Fruit fly (Drosophila melanogaster) whole organism, embryonic: Measurements from ENCODE around the gene MED18.

ENCODE experiments used
- Ada2b ChIP-seq: fragments of 200-800 bp; sonication (Bioruptor generic); IDR thresholded peaks from 2 replicates; pipeline ENCODE4 v1.3.6; 2022; ENCODE audit warnings: missing biosample characterization, missing genetic modification characterization
- Aef1 ChIP-seq: fragments of 200-800 bp; sonication (Bioruptor generic); IDR thresholded peaks from 3 replicates; pipeline ENCODE4 v1.3.6; 2022; ENCODE audit warnings: missing biosample characterization, missing genetic modification characterization
- Awh ChIP-seq: fragments of 200-800 bp; sonication (Bioruptor generic); IDR thresholded peaks from 2 replicates; pipeline ENCODE4, ENCODE4 v1.3.6; 2022; ENCODE audit warnings: missing biosample characterization, missing genetic modification characterization
- B-H2 ChIP-seq: fragments of 200-800 bp; sonication (Bioruptor generic); optimal IDR thresholded peaks from 2 replicates; lab custom pipeline; 2018; ENCODE audit warnings: missing biosample characterization, mild to moderate bottlenecking, missing genetic modification characterization
- C15 ChIP-seq: fragments of 200-800 bp; sonication (Bioruptor generic); IDR thresholded peaks from 3 replicates; pipeline ENCODE4 v1.3.6; 2022; ENCODE audit warnings: missing biosample characterization, missing genetic modification characterization
- CG10565 ChIP-seq: fragments of 200-800 bp; sonication (Bioruptor generic); optimal IDR thresholded peaks from 3 replicates; lab custom pipeline; 2016; ENCODE audit warnings: missing biosample characterization, mild to moderate bottlenecking, missing genetic modification characterization
- CG10979 ChIP-seq: fragments of 200-800 bp; sonication (Bioruptor generic); optimal IDR thresholded peaks from 2 replicates; lab custom pipeline; 2018; ENCODE audit warnings: missing biosample characterization, mild to moderate bottlenecking, missing genetic modification characterization, moderate library complexity
- CG11247 ChIP-seq: fragments of 200-800 bp; sonication (Bioruptor generic); IDR thresholded peaks from 2 replicates; pipeline ENCODE4 v1.3.6; 2022; ENCODE audit warnings: missing biosample characterization, missing genetic modification characterization
- CG12155 ChIP-seq: fragments of 200-800 bp; sonication (Bioruptor generic); optimal IDR thresholded peaks from 3 replicates; lab custom pipeline; 2016; ENCODE audit warnings: missing biosample characterization, missing genetic modification characterization
- CG12659 ChIP-seq: fragments of 200-800 bp; sonication (Bioruptor generic); optimal IDR thresholded peaks from 3 replicates; lab custom pipeline; 2017; ENCODE audit warnings: mild to moderate bottlenecking, missing biosample characterization, missing genetic modification reagents, missing genetic modification characterization
- CG15479 ChIP-seq: fragments of 200-800 bp; sonication (Bioruptor generic); optimal IDR thresholded peaks from 3 replicates; lab custom pipeline; 2019; ENCODE audit warnings: missing biosample characterization, mild to moderate bottlenecking, missing genetic modification characterization, moderate library complexity
- CG17359 ChIP-seq: fragments of 200-800 bp; sonication (Bioruptor generic); optimal IDR thresholded peaks from 3 replicates; lab custom pipeline; 2018; ENCODE audit warnings: missing biosample characterization, mild to moderate bottlenecking, missing genetic modification characterization, moderate library complexity
- CG17568 ChIP-seq: fragments of 200-800 bp; sonication (Bioruptor generic); optimal IDR thresholded peaks from 2 replicates; lab custom pipeline; 2018; ENCODE audit warnings: missing biosample characterization, mild to moderate bottlenecking, missing genetic modification characterization, moderate library complexity
- CG17829 ChIP-seq: fragments of 200-800 bp; optimal IDR thresholded peaks from 2 replicates; lab custom pipeline; 2019; ENCODE audit warnings: missing biosample characterization, mild to moderate bottlenecking, missing genetic modification characterization, moderate library complexity
- CG17912 ChIP-seq: fragments of 200-800 bp; sonication (Bioruptor generic); optimal IDR thresholded peaks from 2 replicates; lab custom pipeline; 2018; ENCODE audit warnings: missing biosample characterization, mild to moderate bottlenecking, missing genetic modification characterization
- CG2120 ChIP-seq: fragments of 200-800 bp; sonication (Bioruptor generic); optimal IDR thresholded peaks from 3 replicates; lab custom pipeline; 2016; ENCODE audit warnings: missing biosample characterization, missing genetic modification characterization
- CG30403 ChIP-seq: fragments of 200-800 bp; sonication (Bioruptor generic); optimal IDR thresholded peaks from 3 replicates; lab custom pipeline; 2016; ENCODE audit warnings: missing biosample characterization, missing genetic modification characterization
- CG3407 ChIP-seq: fragments of 200-800 bp; sonication (Bioruptor generic); optimal IDR thresholded peaks from 2 replicates; lab custom pipeline; 2018; ENCODE audit warnings: missing biosample characterization, mild to moderate bottlenecking, missing genetic modification characterization
- CG3726 ChIP-seq: fragments of 200-800 bp; sonication (Bioruptor generic); IDR thresholded peaks from 3 replicates; pipeline ENCODE4, ENCODE4 v1.3.6; 2022; ENCODE audit warnings: missing biosample characterization, missing genetic modification characterization
- CG3995 ChIP-seq: fragments of 200-800 bp; sonication (Bioruptor generic); optimal IDR thresholded peaks from 3 replicates; lab custom pipeline; 2016; ENCODE audit warnings: missing biosample characterization, missing genetic modification characterization
- CG7271 ChIP-seq: fragments of 200-800 bp; sonication (Bioruptor generic); optimal IDR thresholded peaks from 2 replicates; lab custom pipeline; 2018; ENCODE audit warnings: missing biosample characterization, mild to moderate bottlenecking, missing genetic modification characterization, moderate library complexity
- CG7928 ChIP-seq: fragments of 200-800 bp; sonication (Bioruptor generic); optimal IDR thresholded peaks from 2 replicates; lab custom pipeline; 2017; ENCODE audit warnings: missing biosample characterization, mild to moderate bottlenecking, missing genetic modification characterization
- CG7987 ChIP-seq: fragments of 200-800 bp; sonication (Bioruptor generic); optimal IDR thresholded peaks from 2 replicates; lab custom pipeline; 2018; ENCODE audit warnings: missing biosample characterization, mild to moderate bottlenecking, missing genetic modification characterization, moderate library complexity
- CG9609 ChIP-seq: fragments of 200-800 bp; sonication (Bioruptor generic); optimal IDR thresholded peaks from 3 replicates; lab custom pipeline; 2016; ENCODE audit warnings: missing biosample characterization, missing genetic modification characterization
- CG9817 ChIP-seq: fragments of 200-800 bp; sonication (Bioruptor generic); optimal IDR thresholded peaks from 2 replicates; lab custom pipeline; 2018; ENCODE audit warnings: missing biosample characterization, mild to moderate bottlenecking, missing genetic modification characterization, moderate library complexity
- Chrac-16 ChIP-seq: fragments of 200-800 bp; sonication (Bioruptor generic); optimal IDR thresholded peaks from 3 replicates; lab custom pipeline; 2016; ENCODE audit warnings: missing biosample characterization, missing genetic modification characterization
- Dek ChIP-seq: fragments of 200-800 bp; sonication (Bioruptor generic); optimal IDR thresholded peaks from 3 replicates; lab custom pipeline; 2019; ENCODE audit warnings: missing biosample characterization, mild to moderate bottlenecking, missing genetic modification characterization, moderate library complexity
- E2f1 ChIP-seq: fragments of 200-800 bp; sonication (Bioruptor generic); IDR thresholded peaks from 2 replicates; pipeline ENCODE4 v1.3.6; 2022; ENCODE audit warnings: missing biosample characterization, missing genetic modification characterization
- GATAe ChIP-seq: fragments of 200-800 bp; sonication (Bioruptor generic); conservative IDR thresholded peaks from 2 replicates; pipeline ENCODE4 v1.3.6; 2022; ENCODE audit warnings: missing biosample characterization, missing genetic modification characterization
- Gsc ChIP-seq: fragments of 200-800 bp; sonication (Bioruptor generic); IDR thresholded peaks from 2 replicates; pipeline ENCODE4 v1.3.6; 2022; ENCODE audit warnings: missing biosample characterization, missing genetic modification characterization
- HLHmδ ChIP-seq: fragments of 200-800 bp; sonication (Bioruptor generic); optimal IDR thresholded peaks from 2 replicates; lab custom pipeline; 2018; ENCODE audit warnings: missing biosample characterization, mild to moderate bottlenecking, missing genetic modification characterization, moderate library complexity
- Hr39 ChIP-seq: fragments of >200 bp; optimal IDR thresholded peaks from 2 replicates; lab custom pipeline; 2017
- Hr78 ChIP-seq, 2 experiments: fragments of 200-800 bp in 1 of 2; fragments of >200 bp in 1 of 2; sonication (Bioruptor generic) in 1 of 2; optimal IDR thresholded peaks; 2 replicates each; lab custom pipeline; 2017 to 2019; ENCODE audit warnings: missing biosample characterization in 2 of 2, missing genetic modification characterization in 2 of 2, mild to moderate bottlenecking in 1 of 2, moderate library complexity in 1 of 2
- Lhr ChIP-seq: fragments of 200-800 bp; sonication (Bioruptor generic); optimal IDR thresholded peaks from 3 replicates; lab custom pipeline; 2017; ENCODE audit warnings: mild to moderate bottlenecking, missing biosample characterization, missing genetic modification reagents, missing genetic modification characterization
- Mrtf ChIP-seq: fragments of 200-800 bp; sonication (Bioruptor generic); IDR thresholded peaks from 3 replicates; pipeline ENCODE4 v1.3.6; 2022; ENCODE audit warnings: missing biosample characterization, missing genetic modification characterization
- Oli ChIP-seq: fragments of 200-800 bp; sonication (Bioruptor generic); optimal IDR thresholded peaks from 2 replicates; lab custom pipeline; 2018; ENCODE audit warnings: missing biosample characterization, mild to moderate bottlenecking, missing genetic modification characterization, moderate library complexity
- Spps ChIP-seq: fragments of 200-800 bp; sonication (Bioruptor generic); optimal IDR thresholded peaks from 2 replicates; lab custom pipeline; 2018; ENCODE audit warnings: missing biosample characterization, mild to moderate bottlenecking, missing genetic modification characterization
- ab ChIP-seq: fragments of 200-800 bp; sonication (Bioruptor generic); optimal IDR thresholded peaks from 2 replicates; lab custom pipeline; 2016; ENCODE audit warnings: missing biosample characterization, missing genetic modification characterization
- br ChIP-seq: fragments of >200 bp; optimal IDR thresholded peaks from 2 replicates; lab custom pipeline; 2017
- dimm ChIP-seq: fragments of 200-800 bp; sonication (Bioruptor generic); IDR thresholded peaks from 2 replicates; pipeline ENCODE4 v1.3.6; 2022; ENCODE audit warnings: missing biosample characterization, missing genetic modification characterization
- gro ChIP-seq: fragments of 200-800 bp; sonication (Bioruptor generic); optimal IDR thresholded peaks from 2 replicates; lab custom pipeline; 2016; ENCODE audit warnings: missing biosample characterization, missing genetic modification characterization
- ham ChIP-seq: fragments of 200-800 bp; sonication (Bioruptor generic); IDR thresholded peaks from 2 replicates; pipeline ENCODE4 v1.3.6; 2022; ENCODE audit warnings: missing biosample characterization, missing genetic modification characterization
- hb ChIP-seq: fragments of 200-800 bp; sonication (Bioruptor generic); IDR thresholded peaks from 3 replicates; pipeline ENCODE4 v1.3.6; 2022; ENCODE audit warnings: missing biosample characterization, missing genetic modification characterization; ENCODE audit not compliant: partially characterized antibody
- inv ChIP-seq: fragments of 200-800 bp; sonication (Bioruptor generic); IDR thresholded peaks from 2 replicates; pipeline ENCODE4 v1.3.6; 2022; ENCODE audit warnings: missing biosample characterization, missing genetic modification characterization; ENCODE audit not compliant: partially characterized antibody
- mam ChIP-seq: fragments of 200-800 bp; sonication (Bioruptor generic); optimal IDR thresholded peaks from 3 replicates; lab custom pipeline; 2016; ENCODE audit warnings: missing biosample characterization, missing genetic modification characterization
- nmo ChIP-seq: fragments of 200-800 bp; sonication (Bioruptor generic); optimal IDR thresholded peaks from 2 replicates; lab custom pipeline; 2018; ENCODE audit warnings: missing biosample characterization, mild to moderate bottlenecking, missing genetic modification characterization, moderate library complexity
- odd ChIP-seq: fragments of 200-800 bp; sonication (Bioruptor generic); optimal IDR thresholded peaks from 2 replicates; lab custom pipeline; 2017; ENCODE audit warnings: missing biosample characterization, mild to moderate bottlenecking, missing genetic modification characterization
- pnt ChIP-seq: fragments of 200-800 bp; sonication (Bioruptor generic); optimal IDR thresholded peaks from 3 replicates; lab custom pipeline; 2016; ENCODE audit warnings: missing biosample characterization, missing genetic modification characterization
- sd ChIP-seq: fragments of 200-800 bp; sonication (Bioruptor generic); optimal IDR thresholded peaks from 3 replicates; lab custom pipeline; 2018; ENCODE audit warnings: missing biosample characterization, mild to moderate bottlenecking, missing genetic modification characterization, moderate library complexity
- sob ChIP-seq: fragments of 200-800 bp; sonication (Bioruptor generic); IDR thresholded peaks from 2 replicates; pipeline ENCODE4 v1.3.6; 2022; ENCODE audit warnings: missing biosample characterization, missing genetic modification characterization
- yki ChIP-seq: fragments of >200 bp; optimal IDR thresholded peaks from 3 replicates; lab custom pipeline; 2018

Gene MED18

dm6 chrX:1849914-1850313 lies 15.8 kb upstream of the MED18 start (continued):
- TF ChIP-seq ab (GFP tag; lab: Kevin White, UChicago): peak; percentile 47
- TF ChIP-seq CG30403 (GFP tag; lab: Kevin White, UChicago): peak; percentile 88
- no peak for TF ChIP-seq HLHmδ (GFP tag; lab: Kevin White, UChicago)
- peak; percentile 85 for TF ChIP-seq Oli (tag; lab: Kevin White, UChicago)
- TF ChIP-seq sob (GFP tag; lab: Robert Waterston, UW): peak; percentile 86
- TF ChIP-seq odd (GFP tag; lab: Kevin White, UChicago): peak; percentile 74
- 0 out of 3 replicates have a peak, but pooled peaks have one; percentile 41 for TF ChIP-seq CG3726 (GFP tag; lab: Robert Waterston, UW)
- TF ChIP-seq CG15479 (GFP tag; lab: Kevin White, UChicago): peak; percentile 41
- no peak for TF ChIP-seq yki (lab: Kevin White, UChicago)
- peak; percentile 92 for TF ChIP-seq Dek (tag; lab: Kevin White, UChicago)
- peak; percentile 87 for TF ChIP-seq CG12155 (GFP tag; lab: Kevin White, UChicago)
- TF ChIP-seq E2f1: peak; percentile 73
- TF ChIP-seq mam (GFP tag; lab: Kevin White, UChicago): peak; percentile 85
- TF ChIP-seq ham (GFP tag; lab: Robert Waterston, UW): peak; percentile 42; the same call in 1 of the 2 replicates
- no peak for TF ChIP-seq dimm
- TF ChIP-seq CG7928 (GFP tag; lab: Kevin White, UChicago): peak; percentile 60
- peak; percentile 88 for TF ChIP-seq sd
- TF ChIP-seq nmo: peak; percentile 84
- no peak for TF ChIP-seq br
- peak; percentile 77 for TF ChIP-seq CG11247 (GFP tag; lab: Robert Waterston, UW)
- TF ChIP-seq inv: no peak
- no peak for TF ChIP-seq Gsc
- TF ChIP-seq CG10979: peak; percentile 76
- peak; percentile 96 for TF ChIP-seq gro (GFP tag; lab: Kevin White, UChicago)
- peak; percentile 52 for TF ChIP-seq pnt (GFP tag; lab: Kevin White, UChicago)
- TF ChIP-seq Hr39 (lab: Kevin White, UChicago): no peak
- peak; percentile 46 for TF ChIP-seq Spps (tag; lab: Kevin White, UChicago)
- peak; percentile 74 for TF ChIP-seq Chrac-16 (GFP tag; lab: Kevin White, UChicago)
- TF ChIP-seq CG17912: peak; percentile 16
- peak; percentile 81 for TF ChIP-seq CG17829 (tag; lab: Kevin White, UChicago)
- peak; percentile 87 for TF ChIP-seq CG17359 (tag; lab: Kevin White, UChicago)
- TF ChIP-seq CG7987 (GFP tag; lab: Kevin White, UChicago): peak; percentile 77
- peak; percentile 90 for TF ChIP-seq CG12659 (GFP tag; lab: Kevin White, UChicago)
- TF ChIP-seq CG3995 (GFP tag; lab: Kevin White, UChicago): peak; percentile 54
- no peak for TF ChIP-seq Lhr (GFP tag; lab: Kevin White, UChicago)
- TF ChIP-seq CG9609 (GFP tag; lab: Kevin White, UChicago): peak; percentile 56
- peak; percentile 15 for TF ChIP-seq CG7271 (tag; lab: Kevin White, UChicago)
- TF ChIP-seq Awh (GFP tag; lab: Robert Waterston, UW): peak; percentile 58
- TF ChIP-seq C15 (GFP tag; lab: Robert Waterston, UW): no peak
- peak; percentile 88 for TF ChIP-seq B-H2
- peak; percentile 46 for TF ChIP-seq CG3407 (GFP tag; lab: Kevin White, UChicago)
- peak; percentile 61; the same call in 2 of the 3 replicates for TF ChIP-seq Mrtf
- peak; percentile 50; the same call in 1 of the 2 replicates for TF ChIP-seq GATAe (GFP tag; lab: Robert Waterston, UW)
- TF ChIP-seq CG10565 (GFP tag; lab: Kevin White, UChicago): peak; percentile 26
- TF ChIP-seq CG17568 (GFP tag; lab: Kevin White, UChicago): peak; percentile 84
- peak; percentile 75 for TF ChIP-seq Ada2b (GFP tag; lab: Robert Waterston, UW)
- peak in 1 of 2 experiments; percentile 58 for TF ChIP-seq Hr78 (GFP tag; optimal IDR thresholded peaks at IDR 0.05; lab: Kevin White, UChicago)
- peak; percentile 81 for TF ChIP-seq Aef1 (GFP tag; lab: Robert Waterston, UW)
- TF ChIP-seq CG2120 (GFP tag; lab: Kevin White, UChicago): peak; percentile 95
- TF ChIP-seq hb (GFP tag; lab: Robert Waterston, UW): no peak
- TF ChIP-seq CG9817 (tag; lab: Kevin White, UChicago): peak; percentile 88
